Worm (Caenorhabditis elegans) whole organism, L3 larva: ENCODE measurements around the gene D1014.6.

ENCODE experiments used
- R02D3.7 ChIP-seq: fragments of 150-350 bp; optimal IDR thresholded peaks from 2 replicates; lab custom pipeline; 2014; ENCODE audit warnings: missing biosample characterization, missing genetic modification characterization
- ZK546.5 ChIP-seq: sonication (generic microtip); optimal IDR thresholded peaks from 2 replicates; lab custom pipeline; 2017; ENCODE audit warnings: missing biosample characterization, missing genetic modification characterization
- aly-2 ChIP-seq: fragments of 150-350 bp; optimal IDR thresholded peaks from 2 replicates; lab custom pipeline; 2014; ENCODE audit warnings: missing biosample characterization, missing genetic modification characterization
- ama-1 ChIP-seq: fragments of 150-350 bp; optimal IDR thresholded peaks from 2 replicates; lab custom pipeline; 2018
- ceh-16 ChIP-seq: sonication (generic microtip); optimal IDR thresholded peaks from 2 replicates; lab custom pipeline; 2017; ENCODE audit warnings: missing biosample characterization, missing genetic modification characterization
- ceh-28 ChIP-seq: fragments of 150-350 bp; optimal IDR thresholded peaks from 2 replicates; lab custom pipeline; 2014; ENCODE audit warnings: missing biosample characterization, missing genetic modification reagents, missing genetic modification characterization
- ceh-82 ChIP-seq: fragments of 150-350 bp; optimal IDR thresholded peaks from 2 replicates; lab custom pipeline; 2014; ENCODE audit warnings: missing biosample characterization, missing genetic modification characterization
- ceh-9 ChIP-seq: sonication (generic microtip); optimal IDR thresholded peaks from 2 replicates; lab custom pipeline; 2018; ENCODE audit warnings: missing biosample characterization, missing genetic modification characterization
- daf-12 ChIP-seq: fragments of 150-350 bp; optimal IDR thresholded peaks from 2 replicates; lab custom pipeline; 2014; ENCODE audit warnings: missing biosample characterization, missing genetic modification reagents, missing genetic modification characterization
- egl-27 ChIP-seq: sonication (generic microtip); optimal IDR thresholded peaks from 4 replicates; lab custom pipeline; 2017; ENCODE audit warnings: missing biosample characterization, missing genetic modification reagents, missing genetic modification characterization
- elt-1 ChIP-seq: fragments of 150-350 bp; optimal IDR thresholded peaks from 2 replicates; lab custom pipeline; 2014; ENCODE audit warnings: missing biosample characterization, missing genetic modification characterization
- elt-2 ChIP-seq: sonication (generic microtip); optimal IDR thresholded peaks from 2 replicates; lab custom pipeline; 2016; ENCODE audit warnings: missing genetic modification reagents, mild to moderate bottlenecking, missing genetic modification characterization, missing compliant biosample characterization
- fkh-2 ChIP-seq: fragments of 150-350 bp; optimal IDR thresholded peaks from 2 replicates; lab custom pipeline; 2014; ENCODE audit warnings: missing biosample characterization, missing genetic modification reagents, missing genetic modification characterization
- hmg-11 ChIP-seq: sonication (generic microtip); optimal IDR thresholded peaks from 2 replicates; lab custom pipeline; 2016; ENCODE audit warnings: missing genetic modification characterization, missing compliant biosample characterization
- lin-15B ChIP-seq: fragments of 150-350 bp; optimal IDR thresholded peaks from 2 replicates; lab custom pipeline; 2014; ENCODE audit warnings: missing biosample characterization, missing genetic modification characterization
- lin-39 ChIP-seq: fragments of 150-350 bp; optimal IDR thresholded peaks from 2 replicates; lab custom pipeline; 2018; ENCODE audit warnings: missing biosample characterization, missing genetic modification reagents, missing genetic modification characterization
- lsy-12 ChIP-seq: sonication (generic microtip); optimal IDR thresholded peaks from 2 replicates; lab custom pipeline; 2016; ENCODE audit warnings: mild to moderate bottlenecking, missing genetic modification characterization, missing compliant biosample characterization
- mdl-1 ChIP-seq: fragments of 150-350 bp; optimal IDR thresholded peaks from 2 replicates; lab custom pipeline; 2014; ENCODE audit warnings: missing biosample characterization, missing genetic modification characterization
- mml-1 ChIP-seq: fragments of 150-350 bp; sonication (generic microtip); optimal IDR thresholded peaks from 3 replicates; lab custom pipeline; 2014; ENCODE audit warnings: missing biosample characterization, missing genetic modification characterization
- nfya-1 ChIP-seq: sonication (generic microtip); optimal IDR thresholded peaks from 2 replicates; lab custom pipeline; 2017; ENCODE audit warnings: missing genetic modification characterization, mild to moderate bottlenecking, missing compliant biosample characterization, antibody characterized with exemption, moderate library complexity; ENCODE audit not compliant: insufficient read depth
- nhr-12 ChIP-seq: fragments of 150-350 bp; optimal IDR thresholded peaks from 2 replicates; lab custom pipeline; 2014; ENCODE audit warnings: missing biosample characterization, missing genetic modification characterization
- nhr-23 ChIP-seq: fragments of 150-350 bp; optimal IDR thresholded peaks from 2 replicates; lab custom pipeline; 2014; ENCODE audit warnings: missing biosample characterization, missing genetic modification reagents, missing genetic modification characterization
- nhr-237 ChIP-seq: fragments of 150-350 bp; optimal IDR thresholded peaks from 2 replicates; lab custom pipeline; 2014; ENCODE audit warnings: missing biosample characterization, missing genetic modification characterization
- nhr-28 ChIP-seq: fragments of 150-350 bp; optimal IDR thresholded peaks from 2 replicates; lab custom pipeline; 2014; ENCODE audit warnings: missing biosample characterization, missing genetic modification characterization
- nhr-43 ChIP-seq: sonication (generic microtip); optimal IDR thresholded peaks from 2 replicates; lab custom pipeline; 2016; ENCODE audit warnings: mild to moderate bottlenecking, missing genetic modification characterization, missing compliant biosample characterization; ENCODE audit not compliant: poor library complexity, severe bottlenecking
- nhr-77 ChIP-seq: fragments of 150-350 bp; optimal IDR thresholded peaks from 2 replicates; lab custom pipeline; 2014; ENCODE audit warnings: missing biosample characterization, missing genetic modification characterization
- pha-4 ChIP-seq: fragments of 150-350 bp; optimal IDR thresholded peaks from 2 replicates; lab custom pipeline; 2014; ENCODE audit warnings: missing biosample characterization, missing genetic modification reagents, missing genetic modification characterization
- pqm-1 ChIP-seq: fragments of 150-350 bp; optimal IDR thresholded peaks from 2 replicates; lab custom pipeline; 2017; ENCODE audit warnings: missing biosample characterization, missing genetic modification characterization, inconsistent platforms
- sea-2 ChIP-seq: fragments of 150-350 bp; sonication (generic microtip); optimal IDR thresholded peaks from 4 replicates; lab custom pipeline; 2014; ENCODE audit warnings: missing biosample characterization, missing genetic modification reagents, missing genetic modification characterization
- skn-1 ChIP-seq: fragments of 150-350 bp; optimal IDR thresholded peaks from 2 replicates; lab custom pipeline; 2014; ENCODE audit warnings: missing biosample characterization, missing genetic modification characterization
- snpc-4 ChIP-seq: fragments of 150-350 bp; optimal IDR thresholded peaks from 2 replicates; lab custom pipeline; 2014; ENCODE audit warnings: missing biosample characterization, missing genetic modification characterization
- tbx-2 ChIP-seq: sonication (generic microtip); optimal IDR thresholded peaks from 2 replicates; lab custom pipeline; 2016; ENCODE audit warnings: mild to moderate bottlenecking, missing genetic modification characterization, missing compliant biosample characterization
- unc-39 ChIP-seq: sonication (generic microtip); optimal IDR thresholded peaks from 4 replicates; lab custom pipeline; 2017; ENCODE audit warnings: missing biosample characterization, missing genetic modification characterization
- unc-62 ChIP-seq: fragments of 150-350 bp; sonication (generic microtip); optimal IDR thresholded peaks from 4 replicates; lab custom pipeline; 2014; ENCODE audit warnings: missing biosample characterization, missing genetic modification reagents, missing genetic modification characterization
- zag-1 ChIP-seq: fragments of 150-350 bp; optimal IDR thresholded peaks from 2 replicates; lab custom pipeline; 2014; ENCODE audit warnings: missing biosample characterization, missing genetic modification characterization
- ztf-11 ChIP-seq: fragments of 150-350 bp; optimal IDR thresholded peaks from 2 replicates; lab custom pipeline; 2014; ENCODE audit warnings: missing biosample characterization, missing genetic modification characterization
- ztf-4 ChIP-seq: fragments of 150-350 bp; optimal IDR thresholded peaks from 2 replicates; lab custom pipeline; 2014; ENCODE audit warnings: missing biosample characterization, missing genetic modification characterization

D1014.6 gene

ce11 chrV:8075712-8076111, 45.3 kb upstream of the D1014.6 start, which contains the start of gene catp-3:
Gene catp-3 (plus strand): TSS chrV:8076012.
- no peak for TF ChIP-seq tbx-2 (tag; lab: Kevin White, UChicago)
- TF ChIP-seq egl-27 (tag; lab: Kevin White, UChicago): no peak
- no peak for TF ChIP-seq ZK546.5 (tag; lab: Kevin White, UChicago)
- TF ChIP-seq snpc-4 (tag; lab: Kevin White, UChicago): no peak
- no peak for TF ChIP-seq ceh-16 (tag; lab: Kevin White, UChicago)
- no peak for TF ChIP-seq daf-12 (tag; lab: Kevin White, UChicago)
- TF ChIP-seq pha-4 (tag; lab: Kevin White, UChicago): no peak
- no peak for TF ChIP-seq aly-2
- no peak for TF ChIP-seq ceh-9 (tag; lab: Kevin White, UChicago)
- TF ChIP-seq nhr-237 (tag; lab: Kevin White, UChicago): no peak
- TF ChIP-seq, all 47 proteins: peak for 0

ce11 chrV:8079813-8080212, 41.2 kb upstream of the D1014.6 start:
- no peak for TF ChIP-seq ama-1 (lab: Kevin White, UChicago)
- no peak for TF ChIP-seq nhr-237 (tag; lab: Kevin White, UChicago)
- no peak for TF ChIP-seq skn-1 (tag; lab: Kevin White, UChicago)
- TF ChIP-seq lin-15B (tag; lab: Kevin White, UChicago): no peak
- TF ChIP-seq nhr-28 (tag; lab: Kevin White, UChicago): no peak
- no peak for TF ChIP-seq mml-1
- no peak for TF ChIP-seq ceh-28 (tag; lab: Kevin White, UChicago)
- no peak for TF ChIP-seq nhr-43 (tag; lab: Kevin White, UChicago)
- TF ChIP-seq ztf-11 (tag; lab: Kevin White, UChicago): no peak
- TF ChIP-seq nhr-23: no peak
- TF ChIP-seq fkh-2 (tag; lab: Kevin White, UChicago): no peak
- TF ChIP-seq pha-4 (tag; lab: Kevin White, UChicago): no peak
- no peak for TF ChIP-seq hmg-11 (tag; lab: Kevin White, UChicago)
- TF ChIP-seq lin-39 (tag; lab: Kevin White, UChicago): no peak

ce11 chrV:8081579-8081978, 39.4 kb upstream of the D1014.6 start, which contains the start of gene str-131:
Gene str-131 (minus strand): TSS chrV:8081679.
- TF ChIP-seq unc-39 (tag; lab: Kevin White, UChicago) (no peak), ztf-4 (tag; lab: Kevin White, UChicago) (no peak), daf-12 (tag; lab: Kevin White, UChicago) (no peak), pqm-1 (no peak), nhr-77 (tag; lab: Kevin White, UChicago) (no peak), elt-1 (no peak), nhr-12 (tag; lab: Kevin White, UChicago) (no peak), ceh-28 (tag; lab: Kevin White, UChicago) (no peak), ceh-82 (no peak), R02D3.7 (tag; lab: Kevin White, UChicago) (no peak), lsy-12 (no peak), unc-62 (GFP tag; lab: Kevin White, UChicago) (no peak), ZK546.5 (tag; lab: Kevin White, UChicago) (no peak), tbx-2 (tag; lab: Kevin White, UChicago) (no peak), skn-1 (tag; lab: Kevin White, UChicago) (no peak), sea-2 (GFP tag; lab: Kevin White, UChicago) (no peak), mdl-1 (no peak), elt-2 (no peak)

- TF ChIP-seq nfya-1 (tag; lab: Kevin White, UChicago) (no peak), ceh-28 (tag; lab: Kevin White, UChicago) (no peak), fkh-2 (tag; lab: Kevin White, UChicago) (no peak), aly-2 (no peak), nhr-77 (tag; lab: Kevin White, UChicago) (no peak), elt-2 (no peak), pqm-1 (no peak), skn-1 (tag; lab: Kevin White, UChicago) (no peak), ztf-11 (tag; lab: Kevin White, UChicago) (no peak), ZK546.5 (tag; lab: Kevin White, UChicago) (no peak), daf-12 (tag; lab: Kevin White, UChicago) (no peak), zag-1 (no peak)
Measured at ce11 chrV:8085141-8085540, 35.8 kb upstream of the D1014.6 start, which contains the start of gene C09H5.7. Gene C09H5.7 (minus strand): TSS chrV:8085241.
